Worm (Caenorhabditis elegans): Measurements from ENCODE around the gene grl-10.
A peak's percentile ranks its signal among the peaks of the same experiment; 100 is the strongest.

The grl-10 gene

ce11 chrV:7776029-7776628 lies 1.8 kb downstream of the grl-10 start, which contains the start of the genes rpl-39 and rps-30:
Gene rpl-39, minus strand, starts transcription at chrV:7776079.
Gene rps-30, plus strand, starts transcription at chrV:7776578.
- peak; percentile 53; the same call in 1 of the 2 replicates for TF ChIP-seq Y67H2A.10 (GFP tag; conservative IDR thresholded peaks at IDR 0.05)
- peak in 1 of 2 experiments; percentile 22 for TF ChIP-seq let-607 (tag; optimal IDR thresholded peaks at IDR 0.05)
- no peak for TF ChIP-seq rpc-1 (optimal IDR thresholded peaks at IDR 0.05)
- TF ChIP-seq rpc-1 (tag; optimal IDR thresholded peaks at IDR 0.05) = no peak
- no peak for TF ChIP-seq mel-28 (tag; optimal IDR thresholded peaks at IDR 0.05; ENCODE audit: borderline replicate concordance)
- 0 out of 2 replicates have a peak, but pooled peaks have one; percentile 47 for TF ChIP-seq B0019.2 (GFP tag; conservative IDR thresholded peaks at IDR 0.05)
- TF ChIP-seq Y95B8A.8 (GFP tag; IDR thresholded peaks at IDR 0.05) = no peak
- TF ChIP-seq B0336.3 (GFP tag; IDR thresholded peaks at IDR 0.05) = no peak
- TF ChIP-seq dpl-1 (GFP tag; optimal IDR thresholded peaks at IDR 0.05) = no peak
- no peak for TF ChIP-seq tbx-9 (tag; optimal IDR thresholded peaks at IDR 0.05; ENCODE audit: borderline replicate concordance)
- TF ChIP-seq somi-1 (GFP tag; optimal IDR thresholded peaks at IDR 0.05) = peak; percentile 23
- peak; percentile 24 for TF ChIP-seq efl-1 (GFP tag; optimal IDR thresholded peaks at IDR 0.05)
- TF ChIP-seq ccch-3 (GFP tag; optimal IDR thresholded peaks at IDR 0.05) = no peak
- TF ChIP-seq madf-10 (tag; optimal IDR thresholded peaks at IDR 0.05) = peak; percentile 43
- no peak for TF ChIP-seq Y56A3A.18 (GFP tag; IDR thresholded peaks at IDR 0.05)
- peak; percentile 88 for TF ChIP-seq hmg-1.2 (GFP tag; IDR thresholded peaks at IDR 0.05)
- no peak for TF ChIP-seq B0035.1 (tag; optimal IDR thresholded peaks at IDR 0.05)
- no peak for TF ChIP-seq dpff-1 (tag; optimal IDR thresholded peaks at IDR 0.05)
- TF ChIP-seq F55B11.4 (tag; optimal IDR thresholded peaks at IDR 0.05; ENCODE audit: borderline replicate concordance, insufficient read depth) = no peak
- peak; percentile 42 for TF ChIP-seq ceh-100 (GFP tag; IDR thresholded peaks at IDR 0.05)
- TF ChIP-seq ZK185.1 (tag; optimal IDR thresholded peaks at IDR 0.05; ENCODE audit: poor library complexity, severe bottlenecking) = peak; percentile 52
- TF ChIP-seq ekl-4 (GFP tag; IDR thresholded peaks at IDR 0.05) = peak; percentile 42; the same call in 1 of the 2 replicates
- 0 out of 2 replicates have a peak, but pooled peaks have one; percentile 27 for TF ChIP-seq attf-3 (GFP tag; conservative IDR thresholded peaks at IDR 0.05)
- TF ChIP-seq lin-40 (tag; optimal IDR thresholded peaks at IDR 0.05) = peak; percentile 53
- TF ChIP-seq tbp1 (GFP tag; optimal IDR thresholded peaks at IDR 0.05) = peak; percentile 56
- TF ChIP-seq T07F8.4 (tag; optimal IDR thresholded peaks at IDR 0.05) = no peak
- peak; percentile 74 for TF ChIP-seq D2030.7 (GFP tag; IDR thresholded peaks at IDR 0.05)
- TF ChIP-seq ztf-3 (GFP tag; optimal IDR thresholded peaks at IDR 0.05) = no peak
- TF ChIP-seq pha-4 (tag; optimal IDR thresholded peaks at IDR 0.05) = peak; percentile 29
- TF ChIP-seq lin-35 (GFP tag; optimal IDR thresholded peaks at IDR 0.05) = peak in 1 of 3 experiments; percentile 53
- TF ChIP-seq lir-1 (GFP tag; conservative IDR thresholded peaks at IDR 0.05) = no peak
- TF ChIP-seq ztf-26 (tag; optimal IDR thresholded peaks at IDR 0.05) = peak; percentile 30
- TF ChIP-seq sptf-2 (GFP tag; optimal IDR thresholded peaks at IDR 0.05) = no peak
- TF ChIP-seq nhr-90 (tag; optimal IDR thresholded peaks at IDR 0.05) = no peak
- TF ChIP-seq C17E4.6 (GFP tag; IDR thresholded peaks at IDR 0.05) = peak; percentile 10; the same call in 1 of the 2 replicates
- peak; percentile 79; the same call in 1 of the 2 replicates for TF ChIP-seq madf-3 (GFP tag; IDR thresholded peaks at IDR 0.05)
- no peak for TF ChIP-seq F37B4.10 (GFP tag; IDR thresholded peaks at IDR 0.05)
- TF ChIP-seq Y79H2A.3 (GFP tag; conservative IDR thresholded peaks at IDR 0.05) = no peak
- TF ChIP-seq F22D6.2 (tag; optimal IDR thresholded peaks at IDR 0.05) = no peak
- TF ChIP-seq aptf-3 (GFP tag; IDR thresholded peaks at IDR 0.05) = no peak
- TF ChIP-seq F49E8.2 (tag; optimal IDR thresholded peaks at IDR 0.05; ENCODE audit: insufficient read depth) = peak; percentile 40
- TF ChIP-seq lsl-1 (GFP tag; optimal IDR thresholded peaks at IDR 0.05) = peak; percentile 33
- peak; percentile 29 for TF ChIP-seq snpc-1.1 (tag; optimal IDR thresholded peaks at IDR 0.05; ENCODE audit: insufficient read depth)
- TF ChIP-seq ceh-79 (tag; optimal IDR thresholded peaks at IDR 0.05) = no peak
- no peak for TF ChIP-seq egl-44 (GFP tag; IDR thresholded peaks at IDR 0.05)
- TF ChIP-seq snpc-3.4 (tag; optimal IDR thresholded peaks at IDR 0.05) = peak; percentile 16
- TF ChIP-seq hsf-1 (GFP tag; IDR thresholded peaks at IDR 0.05) = peak; percentile 62; the same call in 1 of the 2 replicates
